Worm (Caenorhabditis elegans) whole organism, L1 larva: ENCODE results near the gene K09C6.7.

Experiments
- lin-14 ChIP-seq: fragments of 200-800 bp; sonication (Bioruptor generic); optimal IDR thresholded peaks from 2 replicates; lab custom pipeline; 2018; ENCODE audit warnings: mild to moderate bottlenecking, missing genetic modification characterization, moderate library complexity, missing compliant biosample characterization
- nhr-77 ChIP-seq: fragments of 150-350 bp; optimal IDR thresholded peaks from 2 replicates; lab custom pipeline; 2014; ENCODE audit warnings: missing biosample characterization, missing genetic modification characterization

ce11 chrV:797241-797640 lies 41.6 kb downstream of the K09C6.7 start:
- TF ChIP-seq lin-14, result no peak
- TF ChIP-seq nhr-77 (tag; lab: Kevin White, UChicago), result no peak
